Worm (Caenorhabditis elegans) whole organism, late embryonic: ENCODE measurements around the gene hpo-28.
A peak's percentile ranks its signal among the peaks of the same experiment; 100 is the strongest.

Source experiments
- C08G9.2 ChIP-seq: sonication (generic microtip); optimal IDR thresholded peaks from 2 replicates; lab custom pipeline; 2016; ENCODE audit warnings: mild to moderate bottlenecking, missing genetic modification characterization, moderate library complexity, missing compliant biosample characterization
- K09A11.1 ChIP-seq: sonication (generic microtip); optimal IDR thresholded peaks from 2 replicates; lab custom pipeline; 2017; ENCODE audit warnings: antibody characterized with exemption, mild to moderate bottlenecking, missing genetic modification characterization, missing compliant biosample characterization; ENCODE audit not compliant: insufficient read depth
- ama-1 ChIP-seq: fragments of 150-350 bp; optimal IDR thresholded peaks from 2 replicates; lab custom pipeline; 2014
- ceh-2 ChIP-seq: sonication (generic microtip); optimal IDR thresholded peaks from 2 replicates; lab custom pipeline; 2016; ENCODE audit warnings: missing genotype, missing genetic modification characterization, missing compliant biosample characterization
- ceh-31 ChIP-seq: sonication (generic microtip); optimal IDR thresholded peaks from 2 replicates; lab custom pipeline; 2016; ENCODE audit warnings: missing genetic modification characterization, missing compliant biosample characterization
- ceh-45 ChIP-seq: fragments of 200-800 bp; sonication (Bioruptor generic); IDR thresholded peaks from 2 replicates; pipeline ENCODE4 v1.3.6; 2022; ENCODE audit warnings: missing genetic modification reagents, missing genetic modification characterization, missing compliant biosample characterization
- ceh-48 ChIP-seq: sonication (generic microtip); optimal IDR thresholded peaks from 2 replicates; lab custom pipeline; 2016; ENCODE audit warnings: missing genetic modification characterization, inconsistent platforms, missing compliant biosample characterization
- dmd-4 ChIP-seq: sonication (generic microtip); optimal IDR thresholded peaks from 2 replicates; lab custom pipeline; 2016; ENCODE audit warnings: borderline replicate concordance, missing genetic modification characterization, missing compliant biosample characterization
- elt-2 ChIP-seq: sonication (generic microtip); optimal IDR thresholded peaks from 2 replicates; lab custom pipeline; 2016; ENCODE audit warnings: missing genetic modification reagents, missing genetic modification characterization, missing compliant biosample characterization
- ets-4 ChIP-seq: sonication (generic microtip); optimal IDR thresholded peaks from 2 replicates; lab custom pipeline; 2016; ENCODE audit warnings: missing genetic modification characterization, missing compliant biosample characterization
- eyg-1 ChIP-seq: sonication (generic microtip); optimal IDR thresholded peaks from 2 replicates; lab custom pipeline; 2016; ENCODE audit warnings: missing genotype, missing genetic modification characterization, missing compliant biosample characterization
- hlh-15 ChIP-seq: sonication (generic microtip); optimal IDR thresholded peaks from 2 replicates; lab custom pipeline; 2016; ENCODE audit warnings: missing genetic modification characterization, missing compliant biosample characterization
- hlh-30 ChIP-seq: sonication (generic microtip); optimal IDR thresholded peaks from 2 replicates; lab custom pipeline; 2017; ENCODE audit warnings: antibody characterized with exemption, missing genetic modification characterization, missing compliant biosample characterization; ENCODE audit not compliant: insufficient read depth
- hlh-6 ChIP-seq: sonication (generic microtip); optimal IDR thresholded peaks from 2 replicates; lab custom pipeline; 2016; ENCODE audit warnings: missing genotype, missing genetic modification characterization, missing compliant biosample characterization
- lin-11 ChIP-seq: fragments of 200-800 bp; sonication (Bioruptor generic); optimal IDR thresholded peaks from 2 replicates; lab custom pipeline; 2018; ENCODE audit warnings: mild to moderate bottlenecking, missing genetic modification characterization, missing compliant biosample characterization
- madf-2 ChIP-seq: sonication (generic microtip); optimal IDR thresholded peaks from 2 replicates; lab custom pipeline; 2017; ENCODE audit warnings: missing genetic modification characterization, missing compliant biosample characterization
- mec-3 ChIP-seq: sonication (generic microtip); optimal IDR thresholded peaks from 2 replicates; lab custom pipeline; 2016; ENCODE audit warnings: borderline replicate concordance, missing genetic modification characterization, missing compliant biosample characterization
- nfya-1 ChIP-seq: sonication (generic microtip); optimal IDR thresholded peaks from 2 replicates; lab custom pipeline; 2017; ENCODE audit warnings: missing genetic modification characterization, mild to moderate bottlenecking, missing compliant biosample characterization, antibody characterized with exemption, moderate library complexity
- nhr-11 ChIP-seq: fragments of 150-350 bp; optimal IDR thresholded peaks from 2 replicates; lab custom pipeline; 2014; ENCODE audit warnings: missing biosample characterization, missing genetic modification characterization
- pag-3 ChIP-seq: sonication (generic microtip); optimal IDR thresholded peaks from 2 replicates; lab custom pipeline; 2016; ENCODE audit warnings: missing compliant biosample characterization, missing genetic modification characterization, borderline replicate concordance
- pat-9 ChIP-seq: fragments of 200-800 bp; sonication (Bioruptor generic); optimal IDR thresholded peaks from 2 replicates; lab custom pipeline; 2018; ENCODE audit warnings: mild to moderate bottlenecking, missing genetic modification characterization, moderate library complexity, missing compliant biosample characterization
- pax-1 ChIP-seq: fragments of 150-350 bp; optimal IDR thresholded peaks from 2 replicates; lab custom pipeline; 2014; ENCODE audit warnings: missing biosample characterization, missing genetic modification characterization
- pha-2 ChIP-seq: sonication (generic microtip); optimal IDR thresholded peaks from 2 replicates; lab custom pipeline; 2017; ENCODE audit warnings: mild to moderate bottlenecking, missing genetic modification characterization, missing compliant biosample characterization
- pha-4 ChIP-seq: fragments of 150-350 bp; optimal IDR thresholded peaks from 2 replicates; lab custom pipeline; 2018; ENCODE audit warnings: missing biosample characterization, missing genetic modification reagents, missing genetic modification characterization
- pros-1 ChIP-seq: fragments of 150-350 bp; optimal IDR thresholded peaks from 2 replicates; lab custom pipeline; 2014; ENCODE audit warnings: missing biosample characterization, missing genetic modification reagents, missing genetic modification characterization
- sdc-2 ChIP-seq: sonication (generic microtip); optimal IDR thresholded peaks from 2 replicates; lab custom pipeline; 2016; ENCODE audit warnings: missing genotype, missing genetic modification characterization, missing compliant biosample characterization
- sox-2 ChIP-seq: fragments of 200-800 bp; sonication (Bioruptor generic); IDR thresholded peaks from 2 replicates; pipeline ENCODE4 v1.3.6; 2022; ENCODE audit warnings: missing genetic modification reagents, missing genetic modification characterization, missing compliant biosample characterization
- tbx-2 ChIP-seq: sonication (generic microtip); optimal IDR thresholded peaks from 2 replicates; lab custom pipeline; 2016; ENCODE audit warnings: missing genetic modification characterization, missing compliant biosample characterization
- ttx-3 ChIP-seq: sonication (generic microtip); optimal IDR thresholded peaks from 2 replicates; lab custom pipeline; 2016; ENCODE audit warnings: missing genetic modification reagents, missing genetic modification characterization, missing compliant biosample characterization
- unc-3 ChIP-seq, 2 experiments: fragments of 200-800 bp in 1 of 2; sonication (Bioruptor generic) in 1 of 2; sonication (generic microtip) in 1 of 2; conservative IDR thresholded peaks in 1 of 2; optimal IDR thresholded peaks in 1 of 2; 2 replicates each; pipeline versions ENCODE4 v1.3.6 to Lab custom; 2016 to 2022; ENCODE audit warnings: missing compliant biosample characterization in 2 of 2, missing genetic modification characterization in 2 of 2, missing genetic modification reagents in 1 of 2
- unc-42 ChIP-seq: sonication (generic microtip); optimal IDR thresholded peaks from 2 replicates; lab custom pipeline; 2016; ENCODE audit warnings: missing genotype, missing genetic modification characterization, missing compliant biosample characterization
- unc-55 ChIP-seq: sonication (generic microtip); optimal IDR thresholded peaks from 2 replicates; lab custom pipeline; 2017; ENCODE audit warnings: missing biosample characterization, missing genetic modification reagents, missing genetic modification characterization
- unc-86 ChIP-seq: sonication (generic microtip); optimal IDR thresholded peaks from 2 replicates; lab custom pipeline; 2016; ENCODE audit warnings: missing genetic modification characterization, missing compliant biosample characterization
- zip-5 ChIP-seq: sonication (generic microtip); optimal IDR thresholded peaks from 2 replicates; lab custom pipeline; 2016; ENCODE audit warnings: missing genetic modification characterization, missing compliant biosample characterization
- ztf-16 ChIP-seq: sonication (generic microtip); optimal IDR thresholded peaks from 2 replicates; lab custom pipeline; 2017; ENCODE audit warnings: missing genetic modification characterization, missing compliant biosample characterization

The hpo-28 gene

ce11 chrIII:5667952-5668489 is 41.1 kb downstream of the hpo-28 start:
- TF ChIP-seq pax-1 (no peak), nfya-1 (peak; percentile 30), unc-55 (peak; percentile 19), tbx-2 (tag; lab: Kevin White, UChicago) (peak; percentile 54)

ce11 chrIII:5665710-5666109 is 43.4 kb downstream of the hpo-28 start:
- TF ChIP-seq dmd-4 (no peak), unc-42 (tag; lab: Kevin White, UChicago) (peak; percentile 52), ceh-31 (tag; lab: Kevin White, UChicago) (peak; percentile 7)

ce11 chrIII:5665278-5665677 is 43.8 kb downstream of the hpo-28 start:
- TF ChIP-seq unc-3 (GFP tag; conservative IDR thresholded peaks at IDR 0.05; lab: Robert Waterston, UW) (no peak), unc-3 (tag; optimal IDR thresholded peaks at IDR 0.05; lab: Kevin White, UChicago) (no peak), mec-3 (tag; lab: Kevin White, UChicago) (no peak), ets-4 (tag; lab: Kevin White, UChicago) (peak; percentile 23), hlh-15 (tag; lab: Kevin White, UChicago) (no peak), sdc-2 (tag; lab: Kevin White, UChicago) (no peak)

- TF ChIP-seq madf-2 (tag; lab: Kevin White, UChicago) (no peak), ceh-2 (tag; lab: Kevin White, UChicago) (no peak), unc-55 (no peak), tbx-2 (tag; lab: Kevin White, UChicago) (no peak), hlh-30 (tag; lab: Kevin White, UChicago) (no peak), ttx-3 (tag; lab: Kevin White, UChicago) (no peak), hlh-6 (tag; lab: Kevin White, UChicago) (no peak), unc-86 (tag; lab: Kevin White, UChicago) (no peak), pha-4 (tag; lab: Kevin White, UChicago) (no peak), sox-2 (GFP tag; lab: Robert Waterston, UW) (no peak), pat-9 (tag; lab: Kevin White, UChicago) (no peak)
Measured at ce11 chrIII:5663933-5664332, 45.2 kb downstream of the hpo-28 start, which contains the start of gene par-3. Gene par-3 (plus strand): TSS chrIII:5664233.

- TF ChIP-seq pag-3 (no peak), ama-1 (lab: Kevin White, UChicago) (no peak)
Measured at ce11 chrIII:5663521-5663920, 45.6 kb downstream of the hpo-28 start.

ce11 chrIII:5660976-5661375 is 48.1 kb downstream of the hpo-28 start, which contains the start of gene F54E7.6:
Gene F54E7.6 (minus strand): TSS chrIII:5661085.
- TF ChIP-seq nfya-1 = no peak
- peak; percentile 37 for TF ChIP-seq elt-2

ce11 chrIII:5656941-5657340 is 52.2 kb downstream of the hpo-28 start, which contains the start of gene sdz-21:
Gene sdz-21 (minus strand): TSS chrIII:5657041.
- no peak for TF ChIP-seq zip-5 (tag; lab: Kevin White, UChicago)
- TF ChIP-seq ceh-45 = no peak
- no peak for TF ChIP-seq unc-3 (GFP tag; conservative IDR thresholded peaks at IDR 0.05; lab: Robert Waterston, UW)
- TF ChIP-seq unc-3 (tag; optimal IDR thresholded peaks at IDR 0.05; lab: Kevin White, UChicago) = no peak
- no peak for TF ChIP-seq pha-2 (tag; lab: Kevin White, UChicago)
- TF ChIP-seq eyg-1 = no peak
- TF ChIP-seq hlh-15 (tag; lab: Kevin White, UChicago) = no peak
- TF ChIP-seq mec-3 (tag; lab: Kevin White, UChicago) = no peak
- TF ChIP-seq pros-1 (tag; lab: Kevin White, UChicago) = no peak
- TF ChIP-seq ttx-3 (tag; lab: Kevin White, UChicago) = no peak
- no peak for TF ChIP-seq nhr-11
- no peak for TF ChIP-seq lin-11
- no peak for TF ChIP-seq K09A11.1 (tag; lab: Kevin White, UChicago)
- no peak for TF ChIP-seq ets-4 (tag; lab: Kevin White, UChicago)
- TF ChIP-seq C08G9.2 = no peak
- TF ChIP-seq ceh-48 (tag; lab: Kevin White, UChicago) = no peak
- TF ChIP-seq ztf-16 (tag; lab: Kevin White, UChicago) = no peak
